Worm (Caenorhabditis elegans): ENCODE results near the gene sucl-2.

sucl-2 gene

ce11 chrIII:883595-883994 lies 17.6 kb downstream of the sucl-2 start:
- TF ChIP-seq T26A8.4 (GFP tag; IDR thresholded peaks at IDR 0.05) = no peak
- TF ChIP-seq hmg-1.1 (GFP tag; IDR thresholded peaks at IDR 0.05) = no peak
- no peak for TF ChIP-seq pqm-1 (tag; optimal IDR thresholded peaks at IDR 0.05)
- no peak for TF ChIP-seq zip-2 (tag; optimal IDR thresholded peaks at IDR 0.05)
- TF ChIP-seq nhr-77 (tag; optimal IDR thresholded peaks at IDR 0.05) = no peak

- TF ChIP-seq ZK337.2 (GFP tag; IDR thresholded peaks at IDR 0.05) (no peak), T26A8.4 (GFP tag; IDR thresholded peaks at IDR 0.05) (no peak), nhr-111 (GFP tag; optimal IDR thresholded peaks at IDR 0.05) (no peak), mes-2 (tag; optimal IDR thresholded peaks at IDR 0.05; ENCODE audit: poor library complexity, severe bottlenecking) (peak; percentile 15), unc-130 (GFP tag; optimal IDR thresholded peaks at IDR 0.05) (peak; percentile 46), unc-39 (tag; optimal IDR thresholded peaks at IDR 0.05) (no peak), lin-38 (GFP tag; IDR thresholded peaks at IDR 0.05) (peak; percentile 36; the same call in 1 of the 2 replicates), mxl-2 (GFP tag; conservative IDR thresholded peaks at IDR 0.05) (no peak)
These were observed 19.8 kb downstream of the sucl-2 start for ce11 chrIII:881460-881859.

- TF ChIP-seq madf-5 (GFP tag; IDR thresholded peaks at IDR 0.05) (no peak), ztf-7 (tag; optimal IDR thresholded peaks at IDR 0.05) (no peak), dmd-6 (GFP tag; IDR thresholded peaks at IDR 0.05) (0 out of 2 replicates have a peak, but pooled peaks have one; percentile 11)
These were observed 20.4 kb downstream of the sucl-2 start for ce11 chrIII:880840-881239.

ce11 chrIII:879634-880033 lies 21.6 kb downstream of the sucl-2 start, which contains the start of the genes T24C4.5 and ucr-2.3:
TSS of gene T24C4.5 (minus strand) at chrIII:879734.
TSS of gene ucr-2.3 (plus strand) at chrIII:879860.
- TF ChIP-seq unc-62 (GFP tag; optimal IDR thresholded peaks at IDR 0.05 in 1 of 2) = no peak
- TF ChIP-seq unc-62 (tag; optimal IDR thresholded peaks at IDR 0.05) = no peak
- TF ChIP-seq lir-3 (tag; optimal IDR thresholded peaks at IDR 0.05) = no peak

- no peak for TF ChIP-seq lir-3 (tag; optimal IDR thresholded peaks at IDR 0.05)
- peak; percentile 35; the same call in 1 of the 2 replicates for TF ChIP-seq dmd-6 (GFP tag; IDR thresholded peaks at IDR 0.05)
- TF ChIP-seq tag-97 (GFP tag; IDR thresholded peaks at IDR 0.05) = no peak
- TF ChIP-seq zip-2 (tag; optimal IDR thresholded peaks at IDR 0.05) = no peak
- no peak for TF ChIP-seq F26F4.8 (GFP tag; conservative IDR thresholded peaks at IDR 0.05)
- peak; percentile 54 for TF ChIP-seq nhr-6 (tag; optimal IDR thresholded peaks at IDR 0.05)
- no peak for TF ChIP-seq ctbp-1 (GFP tag; IDR thresholded peaks at IDR 0.05)
- peak; percentile 49 for TF ChIP-seq pqm-1 (tag; optimal IDR thresholded peaks at IDR 0.05)
- no peak for TF ChIP-seq daf-16 (GFP tag; optimal IDR thresholded peaks at IDR 0.05)
- peak; percentile 19 for TF ChIP-seq daf-16 (tag; optimal IDR thresholded peaks at IDR 0.05)
- peak; percentile 31 for TF ChIP-seq dve-1 (tag; optimal IDR thresholded peaks at IDR 0.05; ENCODE audit: insufficient read depth)
- no peak for TF ChIP-seq mxl-3 (GFP tag; optimal IDR thresholded peaks at IDR 0.05)
These were observed 27.8 kb downstream of the sucl-2 start, which contains the start of gene clc-19 for ce11 chrIII:873432-873831. TSS of gene clc-19 (minus strand) at chrIII:873566.

ce11 chrIII:872373-872772 lies 28.8 kb downstream of the sucl-2 start, which contains the start of the genes T24C4.3 and clc-20:
TSS of gene T24C4.3 (minus strand) at chrIII:872473.
TSS of gene clc-20 (plus strand) at chrIII:872583.
- TF ChIP-seq aha-1 (tag) (peak; percentile 11), cey-2 (tag; optimal IDR thresholded peaks at IDR 0.05; ENCODE audit: borderline replicate concordance, insufficient read depth) (no peak)

- TF ChIP-seq nhr-77 (tag; optimal IDR thresholded peaks at IDR 0.05) (no peak), lin-13 (GFP tag; optimal IDR thresholded peaks at IDR 0.05) (no peak), nhr-102 (tag; optimal IDR thresholded peaks at IDR 0.05) (no peak), php-3 (GFP tag; IDR thresholded peaks at IDR 0.05) (no peak), ceh-28 (tag; optimal IDR thresholded peaks at IDR 0.05) (no peak), lsy-2 (tag; optimal IDR thresholded peaks at IDR 0.05) (no peak), pqm-1 (tag; optimal IDR thresholded peaks at IDR 0.05) (no peak), sdz-12 (GFP tag; optimal IDR thresholded peaks at IDR 0.05) (no peak)
These were observed 30.7 kb downstream of the sucl-2 start for ce11 chrIII:870555-870954.

Measured in whole organism, L4 larva.